Worm (Caenorhabditis elegans) whole organism, L4/young adult: ENCODE results near the gene Y38F1A.4.

Experiments used
- dao-5 ChIP-seq: sonication (generic microtip); optimal IDR thresholded peaks from 2 replicates; lab custom pipeline; 2016; ENCODE audit warnings: missing genotype, missing genetic modification characterization, moderate library complexity, missing compliant biosample characterization
- him-1 ChIP-seq: sonication (generic microtip); optimal IDR thresholded peaks from 2 replicates; lab custom pipeline; 2016; ENCODE audit warnings: missing genotype, missing genetic modification reagents, missing genetic modification characterization, missing compliant biosample characterization

DNA sequence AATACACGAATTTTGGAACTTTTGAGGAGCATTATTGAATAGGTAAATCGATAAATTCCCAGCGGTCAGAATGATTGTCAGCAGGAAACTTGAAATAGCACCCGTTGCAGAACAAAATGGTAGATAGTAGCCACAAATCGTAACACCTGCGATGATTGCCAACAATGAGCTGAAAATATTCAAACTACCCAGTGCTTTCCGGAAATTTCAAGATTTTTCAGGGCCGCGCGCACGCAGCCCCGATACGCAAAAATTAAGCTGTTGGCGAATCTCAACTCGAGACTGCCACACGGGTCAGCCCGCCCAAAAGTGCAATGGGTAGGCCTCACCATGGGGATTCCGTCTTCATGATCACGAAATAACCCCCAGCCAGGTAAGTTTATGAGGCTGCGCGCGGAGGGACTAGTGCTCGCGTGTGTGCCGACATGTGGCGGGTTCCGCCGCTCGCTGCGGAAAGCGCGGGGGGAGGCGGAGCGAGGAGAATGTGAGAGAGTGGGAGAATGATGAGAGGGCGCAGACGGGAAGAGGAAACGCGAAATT lies 24.9 kb downstream of the Y38F1A.4 start:
- TF ChIP-seq him-1 (tag; lab: Kevin White, UChicago) (peak; percentile 82), dao-5 (tag; lab: Kevin White, UChicago) (peak; percentile 85)
